Worm (Caenorhabditis elegans) whole organism, L1 larva: ENCODE measurements around the gene let-413.

Source experiments
- C16A3.4 ChIP-seq: fragments of 150-350 bp; optimal IDR thresholded peaks from 2 replicates; lab custom pipeline; 2014; ENCODE audit warnings: missing biosample characterization, missing genetic modification characterization
- Y116A8C.19 ChIP-seq: sonication (generic microtip); optimal IDR thresholded peaks from 2 replicates; lab custom pipeline; 2016; ENCODE audit warnings: missing compliant biosample characterization, missing genetic modification characterization, borderline replicate concordance
- aha-1 ChIP-seq: fragments of 150-350 bp; optimal IDR thresholded peaks from 2 replicates; lab custom pipeline; 2014; ENCODE audit warnings: missing biosample characterization, missing genetic modification characterization
- blmp-1 ChIP-seq: fragments of 150-350 bp; optimal IDR thresholded peaks from 2 replicates; lab custom pipeline; 2014; ENCODE audit warnings: missing biosample characterization, missing genetic modification characterization
- ceh-8 ChIP-seq: fragments of 200-800 bp; sonication (Bioruptor generic); optimal IDR thresholded peaks from 2 replicates; lab custom pipeline; 2018; ENCODE audit warnings: mild to moderate bottlenecking, missing genetic modification characterization, moderate library complexity, missing compliant biosample characterization
- ceh-82 ChIP-seq, 3 experiments: fragments of 150-350 bp in 1 of 3; sonication (generic microtip) in 2 of 3; optimal IDR thresholded peaks; 2 replicates each; lab custom pipeline; 2014 to 2017; ENCODE audit warnings: missing biosample characterization in 3 of 3, missing genetic modification characterization in 3 of 3
- ces-1 ChIP-seq: fragments of 150-350 bp; optimal IDR thresholded peaks from 2 replicates; lab custom pipeline; 2014; ENCODE audit warnings: missing biosample characterization, missing genetic modification reagents, missing genetic modification characterization
- dpl-1 ChIP-seq, 3 experiments: fragments of 150-350 bp in 2 of 3; sonication (generic microtip) in 1 of 3; optimal IDR thresholded peaks; 2 replicates each; lab custom pipeline; 2014 to 2017; ENCODE audit warnings: missing biosample characterization in 3 of 3, missing genetic modification characterization in 3 of 3, missing genetic modification reagents in 3 of 3
- efl-1 ChIP-seq, 4 experiments: fragments of 150-350 bp; optimal IDR thresholded peaks in 3 of 4; peaks in 1 of 4; 1 replicate in 1 of 4; 2 replicates in 3 of 4; lab custom pipeline; 2014; ENCODE audit warnings: missing biosample characterization in 2 of 4, missing genetic modification characterization in 2 of 4, missing genetic modification reagents in 2 of 4
- egl-13 ChIP-seq: sonication (generic microtip); optimal IDR thresholded peaks from 2 replicates; lab custom pipeline; 2016; ENCODE audit warnings: missing genotype, missing genetic modification reagents, missing genetic modification characterization, missing compliant biosample characterization
- egl-27 ChIP-seq, 2 experiments: fragments of 150-350 bp in 1 of 2; sonication (generic microtip); optimal IDR thresholded peaks; 3 replicates each; lab custom pipeline; 2017 to 2018; ENCODE audit warnings: missing biosample characterization in 2 of 2, missing genetic modification characterization in 2 of 2, missing genetic modification reagents in 2 of 2
- elt-2 ChIP-seq: sonication (generic microtip); optimal IDR thresholded peaks from 2 replicates; lab custom pipeline; 2016; ENCODE audit warnings: missing genetic modification characterization, mild to moderate bottlenecking, inconsistent platforms, missing compliant biosample characterization, missing genetic modification reagents
- elt-3 ChIP-seq, 6 experiments: fragments of 150-350 bp in 1 of 6; sonication (generic microtip); optimal IDR thresholded peaks; 2 replicates each; lab custom pipeline; 2017 to 2018; ENCODE audit warnings: missing biosample characterization in 6 of 6, missing genetic modification characterization in 6 of 6, inconsistent platforms in 1 of 6
- ets-5 ChIP-seq: fragments of 200-800 bp; sonication (Bioruptor generic); IDR thresholded peaks from 2 replicates; pipeline ENCODE4 v1.3.6; 2022; ENCODE audit warnings: missing genetic modification characterization, missing compliant biosample characterization
- fkh-8 ChIP-seq: sonication (generic microtip); optimal IDR thresholded peaks from 2 replicates; lab custom pipeline; 2016; ENCODE audit warnings: mild to moderate bottlenecking, missing genetic modification characterization, missing compliant biosample characterization
- fos-1 ChIP-seq: fragments of 150-350 bp; optimal IDR thresholded peaks from 2 replicates; lab custom pipeline; 2014; ENCODE audit warnings: missing biosample characterization, missing genetic modification characterization
- grh-1 ChIP-seq: fragments of 200-800 bp; sonication (Bioruptor generic); IDR thresholded peaks from 2 replicates; pipeline ENCODE4 v1.3.6; 2022; ENCODE audit warnings: missing genetic modification reagents, missing genetic modification characterization, missing compliant biosample characterization
- hpl-2 ChIP-seq: fragments of 150-350 bp; optimal IDR thresholded peaks from 2 replicates; lab custom pipeline; 2014; ENCODE audit warnings: missing biosample characterization, missing genetic modification reagents, missing genetic modification characterization
- jun-1 ChIP-seq: fragments of 150-350 bp; optimal IDR thresholded peaks from 2 replicates; lab custom pipeline; 2014; ENCODE audit warnings: missing biosample characterization, missing genetic modification reagents, missing genetic modification characterization
- lin-13 ChIP-seq: fragments of 150-350 bp; optimal IDR thresholded peaks from 2 replicates; lab custom pipeline; 2014; ENCODE audit warnings: missing biosample characterization, missing genetic modification reagents, missing genetic modification characterization
- lin-14 ChIP-seq: fragments of 200-800 bp; sonication (Bioruptor generic); optimal IDR thresholded peaks from 2 replicates; lab custom pipeline; 2018; ENCODE audit warnings: mild to moderate bottlenecking, missing genetic modification characterization, moderate library complexity, missing compliant biosample characterization
- lin-15B ChIP-seq: fragments of 150-350 bp; sonication (generic microtip); optimal IDR thresholded peaks from 3 replicates; lab custom pipeline; 2014; ENCODE audit warnings: missing biosample characterization, missing genetic modification characterization
- lin-35 ChIP-seq, 2 experiments: fragments of 150-350 bp; optimal IDR thresholded peaks; 2 replicates each; lab custom pipeline; 2014; ENCODE audit warnings: missing biosample characterization in 2 of 2, missing genetic modification characterization in 2 of 2, missing genetic modification reagents in 2 of 2
- lin-39 ChIP-seq: fragments of 150-350 bp; optimal IDR thresholded peaks from 2 replicates; lab custom pipeline; 2014; ENCODE audit warnings: missing biosample characterization, missing genetic modification reagents, missing genetic modification characterization
- lsy-2 ChIP-seq, 2 experiments: fragments of 150-350 bp; optimal IDR thresholded peaks; 2 replicates each; lab custom pipeline; 2014; ENCODE audit warnings: missing biosample characterization in 2 of 2, missing genetic modification characterization in 2 of 2
- mdl-1 ChIP-seq, 2 experiments: fragments of 150-350 bp; optimal IDR thresholded peaks; 2 replicates each; lab custom pipeline; 2014 to 2017; ENCODE audit warnings: missing biosample characterization in 2 of 2, missing genetic modification characterization in 2 of 2, inconsistent platforms in 1 of 2
- mep-1 ChIP-seq: fragments of 150-350 bp; optimal IDR thresholded peaks from 2 replicates; lab custom pipeline; 2014; ENCODE audit warnings: missing biosample characterization, missing genetic modification characterization
- nhr-11 ChIP-seq: fragments of 150-350 bp; optimal IDR thresholded peaks from 2 replicates; lab custom pipeline; 2014; ENCODE audit warnings: missing biosample characterization, missing genetic modification characterization
- nhr-19 ChIP-seq: fragments of 200-800 bp; sonication (Bioruptor generic); conservative IDR thresholded peaks from 2 replicates; pipeline ENCODE4 v1.3.6; 2022; ENCODE audit warnings: missing genetic modification characterization, missing compliant biosample characterization
- nhr-20 ChIP-seq: sonication (generic microtip); optimal IDR thresholded peaks from 2 replicates; lab custom pipeline; 2016; ENCODE audit warnings: mild to moderate bottlenecking, missing genetic modification characterization, missing compliant biosample characterization
- nhr-47 ChIP-seq: sonication (generic microtip); optimal IDR thresholded peaks from 2 replicates; lab custom pipeline; 2016; ENCODE audit warnings: mild to moderate bottlenecking, missing genetic modification characterization, moderate library complexity, missing compliant biosample characterization
- nhr-71 ChIP-seq: sonication (generic microtip); optimal IDR thresholded peaks from 2 replicates; lab custom pipeline; 2016; ENCODE audit warnings: mild to moderate bottlenecking, missing genetic modification characterization, moderate library complexity, missing compliant biosample characterization
- nhr-76 ChIP-seq: sonication (generic microtip); optimal IDR thresholded peaks from 2 replicates; lab custom pipeline; 2017; ENCODE audit warnings: missing biosample characterization, missing genetic modification characterization
- nhr-85 ChIP-seq: sonication (generic microtip); peaks from one replicate; lab custom pipeline; 2016; ENCODE audit warnings: missing genetic modification characterization, inconsistent platforms, missing compliant biosample characterization
- nhr-90 ChIP-seq: sonication (generic microtip); optimal IDR thresholded peaks from 2 replicates; lab custom pipeline; 2016; ENCODE audit warnings: mild to moderate bottlenecking, missing genetic modification characterization, missing compliant biosample characterization; ENCODE audit not compliant: poor library complexity
- pag-3 ChIP-seq: sonication (generic microtip); optimal IDR thresholded peaks from 2 replicates; lab custom pipeline; 2017; ENCODE audit warnings: missing genetic modification characterization, mild to moderate bottlenecking, missing compliant biosample characterization, antibody characterized with exemption, borderline replicate concordance; ENCODE audit not compliant: insufficient read depth
- snu-23 ChIP-seq: sonication (generic microtip); optimal IDR thresholded peaks from 2 replicates; lab custom pipeline; 2016; ENCODE audit warnings: missing genetic modification characterization, missing compliant biosample characterization
- sox-4 ChIP-seq: sonication (generic microtip); optimal IDR thresholded peaks from 2 replicates; lab custom pipeline; 2016; ENCODE audit warnings: missing genetic modification characterization, missing compliant biosample characterization
- swsn-7 ChIP-seq: sonication (generic microtip); optimal IDR thresholded peaks from 2 replicates; lab custom pipeline; 2016; ENCODE audit warnings: missing genetic modification characterization, missing compliant biosample characterization
- tbx-2 ChIP-seq: sonication (generic microtip); optimal IDR thresholded peaks from 2 replicates; lab custom pipeline; 2016; ENCODE audit warnings: missing genetic modification characterization, missing compliant biosample characterization
- tlp-1 ChIP-seq: fragments of 150-350 bp; optimal IDR thresholded peaks from 2 replicates; lab custom pipeline; 2014; ENCODE audit warnings: missing biosample characterization, missing genetic modification characterization
- unc-130 ChIP-seq: fragments of 150-350 bp; optimal IDR thresholded peaks from 2 replicates; lab custom pipeline; 2017; ENCODE audit warnings: missing biosample characterization, missing genetic modification characterization, inconsistent platforms
- unc-30 ChIP-seq: sonication (generic microtip); optimal IDR thresholded peaks from 2 replicates; lab custom pipeline; 2017; ENCODE audit warnings: missing biosample characterization, missing genetic modification characterization
- unc-62 ChIP-seq: fragments of 150-350 bp; optimal IDR thresholded peaks from 2 replicates; lab custom pipeline; 2014; ENCODE audit warnings: missing biosample characterization, missing genetic modification reagents, missing genetic modification characterization
- xbp-1 ChIP-seq: sonication (generic microtip); optimal IDR thresholded peaks from 2 replicates; lab custom pipeline; 2016; ENCODE audit warnings: missing genetic modification characterization, missing compliant biosample characterization
- zag-1 ChIP-seq: fragments of 150-350 bp; optimal IDR thresholded peaks from 2 replicates; lab custom pipeline; 2014; ENCODE audit warnings: missing biosample characterization, missing genetic modification characterization
- ztf-4 ChIP-seq: fragments of 150-350 bp; optimal IDR thresholded peaks from 2 replicates; lab custom pipeline; 2014; ENCODE audit warnings: missing biosample characterization, missing genetic modification characterization

The let-413 gene

ce11 chrV:7977701-7978461 is at the start of gene let-413:
let-413 (minus strand) TSS chrV:7977776.
- TF ChIP-seq pag-3 (tag; lab: Kevin White, UChicago), result no peak
- TF ChIP-seq grh-1 (GFP tag; lab: Robert Waterston, UW), result no peak
- TF ChIP-seq nhr-90 (tag; lab: Kevin White, UChicago), result peak; percentile 17
- TF ChIP-seq mep-1 (tag; lab: Kevin White, UChicago), result peak; percentile 9
- TF ChIP-seq lin-39 (tag; lab: Kevin White, UChicago), result no peak
- TF ChIP-seq dpl-1 (GFP tag; optimal IDR thresholded peaks at IDR 0.05; lab: Kevin White, UChicago), result no peak
- TF ChIP-seq elt-2 (tag; lab: Kevin White, UChicago), result peak; percentile 33
- no peak for TF ChIP-seq ets-5
- TF ChIP-seq ceh-8 (GFP tag; lab: Kevin White, UChicago), result no peak
- peak in 1 of 3 experiments; percentile 35 for TF ChIP-seq ceh-82 (tag; optimal IDR thresholded peaks at IDR 0.05; lab: Kevin White, UChicago)
- peak in 1 of 2 experiments; percentile 7 for TF ChIP-seq lsy-2 (tag; optimal IDR thresholded peaks at IDR 0.05; lab: Kevin White, UChicago)
- no peak for TF ChIP-seq C16A3.4 (tag; lab: Kevin White, UChicago)
- peak in 1 of 2 experiments; percentile 15 for TF ChIP-seq lin-35 (GFP tag; optimal IDR thresholded peaks at IDR 0.05; lab: Kevin White, UChicago)
- TF ChIP-seq lin-14, result peak; percentile 72
- no peak for TF ChIP-seq sox-4
- TF ChIP-seq efl-1 (optimal IDR thresholded peaks at IDR 0.05; lab: Kevin White, UChicago), result no peak
- peak in 1 of 2 experiments; percentile 31 for TF ChIP-seq efl-1 (GFP tag; optimal IDR thresholded peaks at IDR 0.05 in 1 of 2; lab: Kevin White, UChicago)
- TF ChIP-seq fkh-8 (tag; lab: Kevin White, UChicago), result peak; percentile 12
- TF ChIP-seq egl-27 (tag; optimal IDR thresholded peaks at IDR 0.05; lab: Kevin White, UChicago), result no peak
- TF ChIP-seq nhr-76 (tag; lab: Kevin White, UChicago), result no peak
- TF ChIP-seq nhr-71 (tag; lab: Kevin White, UChicago), result no peak
- no peak for TF ChIP-seq jun-1 (tag; lab: Kevin White, UChicago)
- TF ChIP-seq unc-62, result no peak
- TF ChIP-seq nhr-11 (tag; lab: Kevin White, UChicago), result no peak
- TF ChIP-seq hpl-2 (GFP tag; lab: Kevin White, UChicago), result no peak
- no peak for TF ChIP-seq swsn-7
- no peak for TF ChIP-seq lin-13 (GFP tag; lab: Kevin White, UChicago)
- no peak for TF ChIP-seq fos-1 (tag; lab: Kevin White, UChicago)
- no peak for TF ChIP-seq Y116A8C.19 (tag; lab: Kevin White, UChicago)
- TF ChIP-seq lin-15B (tag; lab: Kevin White, UChicago), result no peak
- TF ChIP-seq zag-1 (tag; lab: Kevin White, UChicago), result no peak
- no peak for TF ChIP-seq ces-1 (GFP tag; lab: Kevin White, UChicago)
- no peak for TF ChIP-seq unc-30 (tag; lab: Kevin White, UChicago)
- TF ChIP-seq aha-1 (tag; lab: Kevin White, UChicago), result no peak
- TF ChIP-seq elt-3 (tag; optimal IDR thresholded peaks at IDR 0.05; lab: Kevin White, UChicago), result peak in 1 of 6 experiments; percentile 6

ce11 chrV:8026343-8026742 is 48.8 kb upstream of the let-413 start, which contains the start of gene F43H9.4:
F43H9.4 (plus strand) TSS chrV:8026708.
- TF ChIP-seq lin-35 (GFP tag; optimal IDR thresholded peaks at IDR 0.05; lab: Kevin White, UChicago) (peak in 1 of 2 experiments; percentile 8), nhr-47 (tag; lab: Kevin White, UChicago) (peak; percentile 30), tlp-1 (tag; lab: Kevin White, UChicago) (no peak), sox-4 (no peak), nhr-90 (tag; lab: Kevin White, UChicago) (peak; percentile 48), pag-3 (tag; lab: Kevin White, UChicago) (peak; percentile 26), mdl-1 (tag; optimal IDR thresholded peaks at IDR 0.05; lab: Kevin White, UChicago) (peak in 1 of 2 experiments; percentile 77), nhr-19 (GFP tag; lab: Robert Waterston, UW) (no peak; the same call in 1 of the 2 replicates), xbp-1 (tag; lab: Kevin White, UChicago) (peak; percentile 87), efl-1 (optimal IDR thresholded peaks at IDR 0.05; lab: Kevin White, UChicago) (no peak), efl-1 (GFP tag; optimal IDR thresholded peaks at IDR 0.05 in 1 of 2; lab: Kevin White, UChicago) (no peak), egl-13 (no peak), lsy-2 (tag; optimal IDR thresholded peaks at IDR 0.05; lab: Kevin White, UChicago) (peak in 1 of 2 experiments; percentile 3), elt-3 (tag; optimal IDR thresholded peaks at IDR 0.05; lab: Kevin White, UChicago) (peak in 5 of 6 experiments; percentile 47 to 94 (median 62)), grh-1 (GFP tag; lab: Robert Waterston, UW) (peak; percentile 39; the same call in 1 of the 2 replicates), nhr-20 (tag; lab: Kevin White, UChicago) (peak; percentile 82), lin-14 (peak; percentile 74), tbx-2 (tag; lab: Kevin White, UChicago) (peak; percentile 20), unc-130 (tag; lab: Kevin White, UChicago) (peak; percentile 18), blmp-1 (tag; lab: Kevin White, UChicago) (peak; percentile 62), nhr-85 (peak; percentile 91), snu-23 (GFP tag; lab: Kevin White, UChicago) (peak; percentile 64), dpl-1 (GFP tag; optimal IDR thresholded peaks at IDR 0.05; lab: Kevin White, UChicago) (peak in 1 of 3 experiments; percentile 9), nhr-71 (tag; lab: Kevin White, UChicago) (peak; percentile 63), ztf-4 (tag; lab: Kevin White, UChicago) (no peak)
- TF ChIP-seq, all 84 proteins: peak for 18
